Fruit fly (Drosophila melanogaster): ENCODE measurements around the gene CG31221.

DNA sequence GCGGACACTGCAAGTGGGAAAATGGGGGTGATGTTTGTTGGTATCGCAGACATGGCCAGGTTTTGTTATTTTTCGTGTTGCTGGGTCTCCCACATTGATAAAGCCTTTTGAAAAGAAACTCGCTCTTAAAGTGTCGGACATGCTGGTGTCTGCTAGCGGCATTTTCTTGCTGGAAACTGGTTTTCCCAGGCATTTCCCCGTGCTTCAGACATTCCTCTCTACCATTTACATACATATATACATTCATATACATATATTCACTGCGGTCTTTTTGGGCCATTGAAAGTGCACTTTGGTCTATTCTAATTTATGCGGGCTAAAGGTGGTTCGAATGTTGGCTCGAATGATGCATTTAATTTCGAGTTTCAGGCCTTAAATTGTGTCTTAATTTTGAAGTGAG is 58.1 kb downstream of the CG31221 start:
- TF ChIP-seq psq (optimal IDR thresholded peaks at IDR 0.05) (no peak), EcR (GFP tag; optimal IDR thresholded peaks at IDR 0.05) (no peak), CG8478 (optimal IDR thresholded peaks at IDR 0.05) (no peak)
